Worm (Caenorhabditis elegans) whole organism, L1 larva: ENCODE results near the gene T03F6.9.

Experiments used
- ama-1 ChIP-seq: fragments of 150-350 bp; optimal IDR thresholded peaks from 2 replicates; lab custom pipeline; 2014
- blmp-1 ChIP-seq: fragments of 150-350 bp; optimal IDR thresholded peaks from 2 replicates; lab custom pipeline; 2014; ENCODE audit warnings: missing biosample characterization, missing genetic modification characterization
- ets-5 ChIP-seq: fragments of 200-800 bp; sonication (Bioruptor generic); IDR thresholded peaks from 2 replicates; pipeline ENCODE4 v1.3.6; 2022; ENCODE audit warnings: missing genetic modification characterization, missing compliant biosample characterization
- lin-13 ChIP-seq: fragments of 150-350 bp; optimal IDR thresholded peaks from 2 replicates; lab custom pipeline; 2014; ENCODE audit warnings: missing biosample characterization, missing genetic modification reagents, missing genetic modification characterization
- unc-62 ChIP-seq: fragments of 150-350 bp; optimal IDR thresholded peaks from 2 replicates; lab custom pipeline; 2014; ENCODE audit warnings: missing biosample characterization, missing genetic modification reagents, missing genetic modification characterization

ce11 chrIII:13405504-13405903, 34.6 kb upstream of the T03F6.9 start, which contains the start of gene nas-1:
- no peak for TF ChIP-seq ets-5
- no peak for TF ChIP-seq lin-13 (GFP tag; lab: Kevin White, UChicago)
- no peak for TF ChIP-seq ama-1 (lab: Kevin White, UChicago)
- no peak for TF ChIP-seq unc-62
- TF ChIP-seq blmp-1 (tag; lab: Kevin White, UChicago) = no peak
